Worm (Caenorhabditis elegans) whole organism, late embryonic: ENCODE results near the gene D1054.8.

Source experiments
- T23F11.4 ChIP-seq: fragments of 200-800 bp; sonication (Bioruptor generic); optimal IDR thresholded peaks from 2 replicates; lab custom pipeline; 2018; ENCODE audit warnings: mild to moderate bottlenecking, missing genetic modification characterization, missing compliant biosample characterization
- Y22D7AL.16 ChIP-seq: sonication (generic microtip); optimal IDR thresholded peaks from 2 replicates; lab custom pipeline; 2016; ENCODE audit warnings: missing genetic modification characterization, missing compliant biosample characterization
- ahr-1 ChIP-seq: sonication (generic microtip); optimal IDR thresholded peaks from 2 replicates; lab custom pipeline; 2016; ENCODE audit warnings: missing genetic modification characterization, missing compliant biosample characterization
- ama-1 ChIP-seq: fragments of 150-350 bp; optimal IDR thresholded peaks from 2 replicates; lab custom pipeline; 2014
- ceh-14 ChIP-seq: sonication (generic microtip); optimal IDR thresholded peaks from 2 replicates; lab custom pipeline; 2016; ENCODE audit warnings: missing genotype, missing genetic modification characterization, missing compliant biosample characterization
- ceh-18 ChIP-seq: sonication (generic microtip); optimal IDR thresholded peaks from 2 replicates; lab custom pipeline; 2016; ENCODE audit warnings: missing genetic modification characterization, missing compliant biosample characterization
- ceh-19 ChIP-seq: fragments of 200-800 bp; sonication (Bioruptor generic); optimal IDR thresholded peaks from 2 replicates; lab custom pipeline; 2018; ENCODE audit warnings: mild to moderate bottlenecking, missing genetic modification characterization, missing compliant biosample characterization
- ceh-22 ChIP-seq: sonication (generic microtip); optimal IDR thresholded peaks from 2 replicates; lab custom pipeline; 2017; ENCODE audit warnings: missing biosample characterization, missing genetic modification characterization
- ceh-30 ChIP-seq: fragments of 150-350 bp; optimal IDR thresholded peaks from 2 replicates; lab custom pipeline; 2014; ENCODE audit warnings: missing biosample characterization, missing genetic modification characterization
- ceh-31 ChIP-seq: sonication (generic microtip); optimal IDR thresholded peaks from 2 replicates; lab custom pipeline; 2016; ENCODE audit warnings: missing genetic modification characterization, missing compliant biosample characterization
- ceh-34 ChIP-seq: sonication (generic microtip); optimal IDR thresholded peaks from 2 replicates; lab custom pipeline; 2016; ENCODE audit warnings: mild to moderate bottlenecking, missing genetic modification characterization, missing compliant biosample characterization
- ceh-45 ChIP-seq: fragments of 200-800 bp; sonication (Bioruptor generic); IDR thresholded peaks from 2 replicates; pipeline ENCODE4 v1.3.6; 2022; ENCODE audit warnings: missing genetic modification reagents, missing genetic modification characterization, missing compliant biosample characterization
- ceh-6 ChIP-seq: fragments of 200-800 bp; sonication (Bioruptor generic); optimal IDR thresholded peaks from 2 replicates; lab custom pipeline; 2018; ENCODE audit warnings: mild to moderate bottlenecking, missing genetic modification characterization, missing compliant biosample characterization
- che-1 ChIP-seq: sonication (generic microtip); optimal IDR thresholded peaks from 2 replicates; lab custom pipeline; 2016; ENCODE audit warnings: mild to moderate bottlenecking, missing genetic modification characterization, missing compliant biosample characterization
- dmd-4 ChIP-seq: sonication (generic microtip); optimal IDR thresholded peaks from 2 replicates; lab custom pipeline; 2016; ENCODE audit warnings: borderline replicate concordance, missing genetic modification characterization, missing compliant biosample characterization
- elt-4 ChIP-seq: sonication (generic microtip); optimal IDR thresholded peaks from 2 replicates; lab custom pipeline; 2016; ENCODE audit warnings: missing genetic modification characterization, missing compliant biosample characterization
- eyg-1 ChIP-seq: sonication (generic microtip); optimal IDR thresholded peaks from 2 replicates; lab custom pipeline; 2016; ENCODE audit warnings: missing genotype, missing genetic modification characterization, missing compliant biosample characterization
- fax-1 ChIP-seq: sonication (generic microtip); optimal IDR thresholded peaks from 2 replicates; lab custom pipeline; 2016; ENCODE audit warnings: missing genotype, missing genetic modification characterization, missing compliant biosample characterization
- fkh-10 ChIP-seq: fragments of 150-350 bp; optimal IDR thresholded peaks from 2 replicates; lab custom pipeline; 2014; ENCODE audit warnings: missing biosample characterization, missing genetic modification reagents, missing genetic modification characterization
- fkh-6 ChIP-seq: sonication (generic microtip); optimal IDR thresholded peaks from 2 replicates; lab custom pipeline; 2016; ENCODE audit warnings: missing genetic modification characterization, missing compliant biosample characterization
- gmeb-2 ChIP-seq: sonication (generic microtip); optimal IDR thresholded peaks from 2 replicates; lab custom pipeline; 2016; ENCODE audit warnings: missing genetic modification characterization, inconsistent platforms, missing compliant biosample characterization
- hlh-30 ChIP-seq: sonication (generic microtip); optimal IDR thresholded peaks from 2 replicates; lab custom pipeline; 2017; ENCODE audit warnings: antibody characterized with exemption, missing genetic modification characterization, missing compliant biosample characterization; ENCODE audit not compliant: insufficient read depth
- madf-2 ChIP-seq: sonication (generic microtip); optimal IDR thresholded peaks from 2 replicates; lab custom pipeline; 2017; ENCODE audit warnings: missing genetic modification characterization, missing compliant biosample characterization
- mec-3 ChIP-seq: sonication (generic microtip); optimal IDR thresholded peaks from 2 replicates; lab custom pipeline; 2016; ENCODE audit warnings: borderline replicate concordance, missing genetic modification characterization, missing compliant biosample characterization
- npax-4 ChIP-seq: sonication (generic microtip); optimal IDR thresholded peaks from 2 replicates; lab custom pipeline; 2016; ENCODE audit warnings: missing genetic modification characterization, missing compliant biosample characterization
- odd-2 ChIP-seq: sonication (generic microtip); optimal IDR thresholded peaks from 2 replicates; lab custom pipeline; 2017; ENCODE audit warnings: antibody characterized with exemption, mild to moderate bottlenecking, missing genetic modification characterization, missing compliant biosample characterization
- pat-9 ChIP-seq: fragments of 200-800 bp; sonication (Bioruptor generic); optimal IDR thresholded peaks from 2 replicates; lab custom pipeline; 2018; ENCODE audit warnings: mild to moderate bottlenecking, missing genetic modification characterization, moderate library complexity, missing compliant biosample characterization
- pax-1 ChIP-seq: fragments of 150-350 bp; optimal IDR thresholded peaks from 2 replicates; lab custom pipeline; 2014; ENCODE audit warnings: missing biosample characterization, missing genetic modification characterization
- pha-4 ChIP-seq: fragments of 150-350 bp; optimal IDR thresholded peaks from 2 replicates; lab custom pipeline; 2018; ENCODE audit warnings: missing biosample characterization, missing genetic modification reagents, missing genetic modification characterization
- pqm-1 ChIP-seq: sonication (generic microtip); optimal IDR thresholded peaks from 2 replicates; lab custom pipeline; 2016; ENCODE audit warnings: missing genetic modification characterization, missing compliant biosample characterization
- rnt-1 ChIP-seq: sonication (generic microtip); optimal IDR thresholded peaks from 2 replicates; lab custom pipeline; 2016; ENCODE audit warnings: missing genetic modification characterization, missing compliant biosample characterization
- tbx-2 ChIP-seq: sonication (generic microtip); optimal IDR thresholded peaks from 2 replicates; lab custom pipeline; 2016; ENCODE audit warnings: missing genetic modification characterization, missing compliant biosample characterization
- tbx-7 ChIP-seq: sonication (generic microtip); optimal IDR thresholded peaks from 2 replicates; lab custom pipeline; 2016; ENCODE audit warnings: missing genotype, missing genetic modification characterization, missing compliant biosample characterization
- unc-42 ChIP-seq: sonication (generic microtip); optimal IDR thresholded peaks from 2 replicates; lab custom pipeline; 2016; ENCODE audit warnings: missing genotype, missing genetic modification characterization, missing compliant biosample characterization
- zip-5 ChIP-seq: sonication (generic microtip); optimal IDR thresholded peaks from 2 replicates; lab custom pipeline; 2016; ENCODE audit warnings: missing genetic modification characterization, missing compliant biosample characterization
- ztf-16 ChIP-seq: sonication (generic microtip); optimal IDR thresholded peaks from 2 replicates; lab custom pipeline; 2017; ENCODE audit warnings: missing genetic modification characterization, missing compliant biosample characterization

D1054.8 gene

DNA sequence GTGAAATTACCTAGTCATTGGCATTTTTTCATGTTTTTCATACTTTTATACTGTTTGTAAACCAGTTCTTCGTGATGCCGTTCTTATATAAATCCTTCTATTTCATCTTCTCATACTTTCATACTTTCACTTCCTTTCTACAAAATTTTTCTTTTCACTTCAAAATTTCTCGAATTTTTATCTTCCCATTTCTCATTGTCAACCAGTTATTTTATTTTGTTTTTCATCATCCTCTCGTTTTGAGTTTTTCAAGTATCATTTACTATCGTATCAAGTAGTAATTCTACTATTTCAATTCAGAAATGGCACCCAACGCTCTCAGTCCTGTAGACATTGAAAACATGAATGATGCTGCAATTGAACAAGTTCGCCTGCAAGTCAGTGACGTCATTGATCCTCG is 25.5 kb upstream of the D1054.8 start, which contains the start of gene F28H7.8:
Gene F28H7.8, plus strand, starts transcription at position 301 of the 400 bp plus-strand sequence.
- TF ChIP-seq npax-4 = no peak
- TF ChIP-seq odd-2 (tag; lab: Kevin White, UChicago) = no peak
- no peak for TF ChIP-seq fkh-6 (tag; lab: Kevin White, UChicago)
- TF ChIP-seq eyg-1 = no peak
- no peak for TF ChIP-seq ceh-22 (tag; lab: Kevin White, UChicago)
- no peak for TF ChIP-seq ceh-14 (tag; lab: Kevin White, UChicago)
- no peak for TF ChIP-seq ztf-16 (tag; lab: Kevin White, UChicago)
- no peak for TF ChIP-seq ceh-34 (tag; lab: Kevin White, UChicago)

DNA sequence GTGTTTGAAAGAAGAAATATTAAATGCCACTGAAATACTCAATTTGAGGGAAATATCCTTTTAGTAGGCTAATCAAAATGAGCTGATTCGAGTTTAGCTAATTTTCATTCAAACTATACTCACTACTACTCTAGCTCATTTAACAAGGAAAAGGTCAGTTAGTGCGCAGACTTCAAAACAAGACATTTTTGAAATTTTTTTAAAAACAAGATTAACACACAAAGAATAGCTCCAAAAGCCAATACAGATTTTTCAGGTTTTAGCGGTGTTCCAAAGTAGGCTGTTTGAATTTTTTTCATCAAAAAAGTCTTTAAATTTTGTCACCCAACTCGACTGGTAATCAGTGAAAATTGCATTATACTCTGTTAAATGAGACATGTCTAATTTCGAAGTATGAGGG is 23.3 kb upstream of the D1054.8 start:
- TF ChIP-seq elt-4 (tag; lab: Kevin White, UChicago) (no peak), pat-9 (tag; lab: Kevin White, UChicago) (no peak), ceh-6 (GFP tag; lab: Kevin White, UChicago) (no peak), fax-1 (tag; lab: Kevin White, UChicago) (no peak), Y22D7AL.16 (tag; lab: Kevin White, UChicago) (no peak)

- TF ChIP-seq ahr-1 (tag; lab: Kevin White, UChicago) (no peak), pqm-1 (tag; lab: Kevin White, UChicago) (no peak), ceh-19 (GFP tag; lab: Kevin White, UChicago) (no peak), madf-2 (tag; lab: Kevin White, UChicago) (no peak), gmeb-2 (tag; lab: Kevin White, UChicago) (no peak), ceh-45 (no peak), fkh-6 (tag; lab: Kevin White, UChicago) (no peak), tbx-7 (tag; lab: Kevin White, UChicago) (no peak), T23F11.4 (GFP tag; lab: Kevin White, UChicago) (no peak), rnt-1 (no peak), ceh-30 (tag; lab: Kevin White, UChicago) (no peak), ceh-31 (no peak), ama-1 (lab: Kevin White, UChicago) (no peak), dmd-4 (tag; lab: Kevin White, UChicago) (no peak), Y22D7AL.16 (tag; lab: Kevin White, UChicago) (no peak)
Measured at ce11 chrV:10762695-10763094, 21.4 kb upstream of the D1054.8 start, which contains the start of gene sre-6. Gene sre-6, minus strand, starts transcription at chrV:10762795.

DNA sequence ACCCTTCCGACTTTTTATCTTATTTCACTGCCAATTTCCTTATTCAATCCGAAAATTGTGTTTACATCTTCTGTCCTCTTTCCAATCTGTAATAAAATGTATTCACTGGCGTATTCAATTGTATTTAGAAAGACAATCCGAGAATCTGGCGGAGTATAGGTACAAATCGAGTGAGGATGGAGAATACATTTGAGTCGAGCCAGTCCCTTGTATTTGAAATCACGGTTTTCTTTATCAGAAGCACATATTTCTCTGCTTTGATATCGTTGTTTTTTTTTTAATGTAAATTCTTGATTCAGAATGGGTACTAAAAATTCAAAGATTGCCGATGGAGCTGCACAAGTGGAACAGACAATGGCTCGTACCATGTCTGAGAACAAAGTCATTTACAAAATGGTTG is 20.0 kb upstream of the D1054.8 start, which contains the start of gene ocr-1:
Gene ocr-1, plus strand, starts transcription at position 301 of the 400 bp plus-strand sequence.
- TF ChIP-seq fkh-10 (GFP tag; lab: Kevin White, UChicago) = no peak
- no peak for TF ChIP-seq pax-1 (tag; lab: Kevin White, UChicago)
- TF ChIP-seq ceh-18 (tag; lab: Kevin White, UChicago) = no peak
- no peak for TF ChIP-seq ztf-16 (tag; lab: Kevin White, UChicago)
- TF ChIP-seq madf-2 (tag; lab: Kevin White, UChicago) = no peak
- TF ChIP-seq unc-42 = no peak
- TF ChIP-seq eyg-1 = no peak
- no peak for TF ChIP-seq ceh-31
- no peak for TF ChIP-seq ceh-14 (tag; lab: Kevin White, UChicago)
- TF ChIP-seq zip-5 = no peak
- no peak for TF ChIP-seq mec-3 (tag; lab: Kevin White, UChicago)
- no peak for TF ChIP-seq pha-4
- no peak for TF ChIP-seq elt-4 (tag; lab: Kevin White, UChicago)
- TF ChIP-seq che-1 (tag; lab: Kevin White, UChicago) = no peak
- TF ChIP-seq ceh-22 (tag; lab: Kevin White, UChicago) = no peak

ce11 chrV:10768892-10769291 is 15.2 kb upstream of the D1054.8 start:
- TF ChIP-seq ceh-18 (tag; lab: Kevin White, UChicago) = no peak
- TF ChIP-seq hlh-30 (tag; lab: Kevin White, UChicago) = no peak
- no peak for TF ChIP-seq tbx-2
